Fruit fly (Drosophila melanogaster) ovary, adult (tissue): Measurements from ENCODE around the gene Uch.

Experiments used
- CG17801 ChIP-seq: fragments of 200-800 bp; optimal IDR thresholded peaks from 2 replicates; lab custom pipeline; 2019; ENCODE audit warnings: missing biosample characterization, mild to moderate bottlenecking, missing genetic modification characterization, moderate library complexity; ENCODE audit not compliant: partially characterized antibody

Uch gene

DNA sequence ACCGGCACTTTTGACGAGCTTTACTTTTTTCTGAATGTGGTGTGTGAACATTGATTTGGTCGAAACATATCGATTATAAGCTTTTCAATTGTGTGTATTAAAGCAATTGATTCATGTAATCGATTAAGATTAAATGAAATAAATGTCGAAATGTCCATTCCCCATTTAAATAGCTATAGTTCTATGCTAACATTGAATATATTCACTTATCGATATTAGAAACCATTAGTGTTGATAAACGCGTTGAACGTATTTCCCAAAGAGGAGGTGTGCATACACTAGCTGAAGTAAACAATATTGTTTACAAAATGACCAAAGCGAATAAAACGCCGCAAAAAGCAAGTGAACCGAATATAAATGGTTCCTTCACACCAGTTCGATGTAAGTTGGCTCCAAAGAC lies at the start of gene Uch, which contains the start of gene CG34174:
Gene Uch (minus strand): TSS at position 208 of the 400 bp plus-strand sequence.
Gene CG34174 (plus strand): TSS at position 263 of the 400 bp plus-strand sequence.
- peak; percentile 43 for TF ChIP-seq CG17801 (GFP tag; lab: Kevin White, UChicago)

DNA sequence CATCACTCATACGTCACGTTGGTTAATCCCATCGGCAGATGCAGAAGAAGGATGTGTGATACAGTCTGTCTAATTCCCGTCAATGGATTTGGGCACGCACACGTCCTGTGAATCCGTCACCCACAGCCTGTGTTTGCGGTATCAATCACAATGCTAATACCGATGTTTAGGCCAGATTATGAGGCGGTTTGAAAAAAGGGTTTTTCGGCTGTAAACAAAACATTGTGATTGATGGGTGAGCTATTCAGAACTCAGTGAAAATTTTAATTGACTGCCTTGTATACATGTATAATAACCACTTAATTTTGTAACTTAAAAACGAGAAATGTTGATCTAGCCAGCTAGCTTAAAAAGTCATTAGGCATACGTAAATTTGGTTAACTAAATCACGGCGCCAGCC lies 49.1 kb upstream of the Uch start, which contains the start of gene CG4270:
Gene CG4270 (plus strand): TSS at position 301 of the 400 bp plus-strand sequence.
- TF ChIP-seq CG17801 (GFP tag; lab: Kevin White, UChicago), result no peak

DNA sequence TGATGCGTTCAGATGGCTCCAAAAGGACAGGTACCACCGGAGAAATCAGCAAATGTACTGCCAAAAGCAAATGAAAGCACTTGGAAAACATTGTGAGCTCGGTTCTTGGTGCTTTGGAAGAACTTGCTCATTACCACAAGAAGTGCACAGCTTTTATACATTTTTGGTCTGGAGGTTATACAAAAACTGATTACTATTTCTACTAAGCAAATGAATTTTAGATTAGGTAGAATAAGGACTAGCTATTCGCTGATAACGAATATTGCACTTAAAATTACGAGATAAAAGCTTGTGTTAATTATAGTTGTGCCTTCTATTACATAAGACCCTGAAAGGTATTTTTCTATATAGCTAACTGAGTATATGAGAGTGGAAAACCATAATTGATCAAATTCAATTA lies 40.9 kb upstream of the Uch start, which contains the start of gene Send1:
Gene Send1 (minus strand): TSS at position 101 of the 400 bp plus-strand sequence.
- no peak for TF ChIP-seq CG17801 (GFP tag; lab: Kevin White, UChicago)

DNA sequence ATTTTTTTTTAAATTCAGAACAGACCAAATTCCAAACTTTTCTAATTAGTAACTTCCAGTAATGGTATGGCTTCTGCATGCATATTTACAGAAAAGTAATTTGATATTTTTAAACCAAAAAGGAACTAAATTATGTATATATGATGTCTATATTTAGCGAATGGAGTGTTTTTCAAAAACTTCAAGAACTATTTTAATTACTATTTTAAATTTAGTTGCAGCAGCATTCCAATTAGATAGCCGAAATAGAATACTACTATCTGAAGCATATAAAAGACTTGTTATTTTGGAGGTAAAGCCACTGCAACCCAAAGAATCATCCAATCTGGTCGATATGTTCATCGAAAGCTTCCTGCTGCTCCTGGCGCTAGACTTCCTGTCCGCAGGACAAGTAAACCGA lies 38.7 kb upstream of the Uch start, which contains the start of gene CG17234:
Gene CG17234 (plus strand): TSS at position 301 of the 400 bp plus-strand sequence.
- TF ChIP-seq CG17801 (GFP tag; lab: Kevin White, UChicago), result no peak

DNA sequence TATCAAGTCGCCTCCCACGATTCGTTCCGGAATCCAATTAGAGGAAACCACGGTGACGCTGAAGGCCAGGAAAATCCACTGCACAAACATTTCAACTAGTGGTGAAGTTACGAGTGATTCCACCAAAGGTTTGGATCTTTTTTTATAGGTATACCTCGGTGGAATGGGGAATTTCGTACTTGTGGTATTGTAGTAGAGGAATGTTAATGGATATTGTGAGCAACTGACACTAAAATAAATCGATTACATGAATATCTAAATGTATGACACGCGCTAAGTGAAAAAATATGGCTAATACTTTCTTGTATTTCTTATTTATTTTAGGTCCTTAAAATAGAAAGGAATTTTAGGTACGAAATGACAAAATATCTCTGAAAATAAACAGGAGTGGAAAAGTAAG lies 38.2 kb upstream of the Uch start, which contains the start of gene CG17239:
Gene CG17239 (minus strand): TSS at position 101 of the 400 bp plus-strand sequence.
- no peak for TF ChIP-seq CG17801 (GFP tag; lab: Kevin White, UChicago)

DNA sequence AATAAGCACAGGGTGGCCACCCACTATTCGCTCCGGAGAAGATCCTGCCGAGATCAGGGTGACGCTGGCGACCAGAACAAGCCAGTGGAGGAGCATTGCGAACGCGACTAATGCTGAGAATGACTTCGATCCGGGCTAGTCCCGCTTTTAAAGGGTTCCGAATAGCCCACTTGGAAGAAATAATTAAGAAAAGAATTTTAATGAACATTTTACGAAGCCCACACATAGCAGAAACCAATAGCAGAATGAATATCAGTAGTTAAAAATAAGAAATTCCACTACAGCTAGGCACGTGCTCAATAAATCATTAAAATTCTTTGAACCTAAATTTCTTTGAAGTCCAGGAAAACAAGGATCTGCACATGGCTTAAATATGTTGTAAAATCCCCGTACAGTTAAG lies 37.2 kb upstream of the Uch start, which contains the start of gene Ser12:
Gene Ser12 (minus strand): TSS at position 101 of the 400 bp plus-strand sequence.
- no peak for TF ChIP-seq CG17801 (GFP tag; lab: Kevin White, UChicago)

DNA sequence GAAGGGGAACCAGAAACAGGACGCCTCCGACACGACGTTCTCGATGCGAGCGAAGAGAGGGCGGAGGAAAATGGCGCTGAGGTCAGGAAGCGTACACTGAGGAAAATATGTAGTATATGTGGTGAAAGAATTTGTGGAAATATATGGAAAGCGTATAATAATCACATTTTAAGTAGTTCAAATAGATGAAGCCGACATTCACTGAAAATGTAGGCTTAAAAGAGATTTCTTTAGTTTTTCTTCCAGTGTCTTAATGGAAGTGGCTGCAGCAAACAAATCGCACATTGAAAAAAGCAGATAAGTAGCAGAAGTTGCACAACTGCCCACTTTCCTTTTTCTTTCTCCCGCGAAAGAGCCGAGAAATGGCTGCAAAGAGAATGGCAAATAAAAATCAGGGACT lies 35.6 kb upstream of the Uch start:
- TF ChIP-seq CG17801 (GFP tag; lab: Kevin White, UChicago), result no peak

DNA sequence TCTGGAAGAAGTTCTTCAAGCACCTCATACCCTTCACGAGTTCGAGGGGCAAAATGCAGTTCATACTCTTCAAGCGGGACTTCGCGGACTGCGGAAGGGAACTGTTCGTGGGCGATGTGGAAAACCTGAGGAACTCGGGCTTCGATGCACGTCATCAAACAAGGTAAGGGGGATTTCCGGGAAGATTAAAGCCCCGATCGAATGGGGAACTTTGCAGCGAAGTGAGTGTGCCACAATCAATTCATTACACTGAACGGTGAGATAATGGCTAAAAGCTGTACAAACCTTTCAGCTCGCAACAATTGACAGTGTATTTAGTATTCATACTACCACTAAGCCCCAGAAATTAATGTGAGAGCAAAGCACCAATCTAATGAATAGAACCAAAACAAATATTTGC lies 28.8 kb upstream of the Uch start:
- no peak for TF ChIP-seq CG17801 (GFP tag; lab: Kevin White, UChicago)

DNA sequence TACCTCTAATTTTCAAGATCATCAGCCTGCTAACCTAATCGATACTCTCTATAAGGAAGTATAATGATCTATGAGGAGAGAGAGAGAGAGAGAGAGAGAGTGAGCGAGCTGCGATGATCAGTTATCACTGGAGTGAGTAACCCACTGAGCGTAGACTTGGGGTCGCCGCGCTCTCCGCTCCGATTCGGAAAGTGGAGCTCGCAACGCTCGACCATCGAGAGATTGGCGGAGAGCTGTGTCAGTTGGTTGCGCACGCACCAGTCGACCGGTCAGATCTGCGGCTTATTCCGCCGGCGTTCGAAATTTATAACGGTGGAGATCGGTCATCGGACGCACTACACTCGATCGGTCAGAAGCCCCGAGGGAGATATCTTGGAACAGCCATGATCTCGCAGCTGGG lies 28.1 kb upstream of the Uch start, which contains the start of gene CG4267:
Gene CG4267 (plus strand): TSS at position 240 of the 400 bp plus-strand sequence.
- TF ChIP-seq CG17801 (GFP tag; lab: Kevin White, UChicago), result peak; percentile 15

DNA sequence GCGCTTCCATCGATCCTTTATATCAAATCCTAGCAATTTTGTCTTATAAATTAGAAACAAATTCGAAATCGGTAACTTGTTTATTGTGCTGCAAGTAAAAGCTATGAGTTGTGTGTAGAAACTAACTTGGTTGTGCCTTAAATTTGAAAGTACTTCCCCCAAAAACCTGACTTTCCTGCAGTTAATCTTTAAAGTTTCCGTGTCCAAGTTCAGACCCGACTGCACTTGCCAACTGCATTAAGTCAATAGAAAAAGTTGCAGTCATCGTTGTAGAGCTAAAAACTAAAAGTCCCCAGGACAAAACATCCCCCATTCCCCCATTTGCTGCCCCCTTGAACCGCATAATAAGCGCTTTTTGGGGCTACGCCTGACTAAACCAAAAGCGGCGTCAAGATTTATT lies 26.5 kb upstream of the Uch start, which contains the start of gene Tengl1:
Gene Tengl1 (minus strand): TSS at position 101 of the 400 bp plus-strand sequence.
- no peak for TF ChIP-seq CG17801 (GFP tag; lab: Kevin White, UChicago)

DNA sequence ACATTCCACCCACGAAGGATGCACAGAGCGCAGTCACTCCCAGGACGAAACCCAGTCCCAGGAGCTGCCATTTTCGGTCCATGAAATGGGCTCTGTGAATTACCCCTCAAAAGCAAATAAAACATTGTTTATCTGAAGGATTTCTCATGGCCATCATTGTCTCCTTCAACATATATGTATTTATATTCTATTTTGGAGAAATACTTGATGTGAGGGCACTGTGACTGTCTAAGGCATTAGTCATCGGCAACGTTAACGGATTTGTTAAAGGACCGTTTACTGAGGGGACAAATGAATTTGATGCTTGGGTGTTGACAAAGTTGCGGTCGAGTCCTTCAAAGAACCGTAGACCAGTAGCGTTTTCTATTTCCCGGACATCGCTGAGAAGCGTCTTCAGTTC lies 25.3 kb upstream of the Uch start, which contains the start of gene Tengl2:
Gene Tengl2 (minus strand): TSS at position 101 of the 400 bp plus-strand sequence.
- no peak for TF ChIP-seq CG17801 (GFP tag; lab: Kevin White, UChicago)

DNA sequence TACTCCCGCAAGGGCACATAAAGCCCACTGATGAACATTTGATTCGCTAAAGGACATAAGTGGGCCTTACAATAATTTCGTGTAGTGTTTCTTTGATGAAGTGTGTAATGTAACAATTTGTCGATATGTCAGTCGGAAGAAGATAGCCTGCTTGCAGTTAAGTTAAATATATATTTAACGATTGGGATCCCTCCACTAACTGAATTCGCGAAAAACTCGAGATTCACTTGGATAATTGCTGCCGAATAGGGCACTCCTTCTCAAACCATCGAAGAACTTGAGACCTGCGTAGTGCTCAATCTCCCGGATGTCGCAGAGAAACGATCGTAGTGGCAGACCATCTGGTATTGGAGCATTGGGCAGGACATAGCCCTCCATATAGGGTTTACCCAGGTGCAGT lies 24.1 kb upstream of the Uch start, which contains the start of gene Tengl3:
Gene Tengl3 (minus strand): TSS at position 101 of the 400 bp plus-strand sequence.
- TF ChIP-seq CG17801 (GFP tag; lab: Kevin White, UChicago), result no peak

DNA sequence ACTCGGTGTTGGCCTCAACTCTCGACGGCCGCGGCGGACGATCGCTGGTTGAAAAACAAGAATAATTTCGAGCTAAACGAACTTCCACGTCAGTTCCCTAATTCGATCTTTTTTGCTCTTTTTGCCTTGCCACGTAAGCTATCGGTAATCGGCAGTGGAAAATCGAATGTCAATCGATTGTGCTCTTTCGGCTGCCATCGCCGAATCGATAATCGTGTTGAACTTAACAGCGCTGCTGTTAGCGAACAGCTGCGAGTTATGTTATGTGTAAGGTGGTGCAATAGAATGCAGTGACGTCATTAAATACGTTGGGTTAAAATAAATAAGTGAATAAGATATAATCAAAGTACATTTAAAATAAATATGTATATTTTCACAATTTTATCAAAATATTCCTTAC lies 22.7 kb upstream of the Uch start, which contains the start of gene Sec24CD:
Gene Sec24CD (minus strand): TSS at position 123 of the 400 bp plus-strand sequence.
- TF ChIP-seq CG17801 (GFP tag; lab: Kevin White, UChicago), result peak; percentile 77

DNA sequence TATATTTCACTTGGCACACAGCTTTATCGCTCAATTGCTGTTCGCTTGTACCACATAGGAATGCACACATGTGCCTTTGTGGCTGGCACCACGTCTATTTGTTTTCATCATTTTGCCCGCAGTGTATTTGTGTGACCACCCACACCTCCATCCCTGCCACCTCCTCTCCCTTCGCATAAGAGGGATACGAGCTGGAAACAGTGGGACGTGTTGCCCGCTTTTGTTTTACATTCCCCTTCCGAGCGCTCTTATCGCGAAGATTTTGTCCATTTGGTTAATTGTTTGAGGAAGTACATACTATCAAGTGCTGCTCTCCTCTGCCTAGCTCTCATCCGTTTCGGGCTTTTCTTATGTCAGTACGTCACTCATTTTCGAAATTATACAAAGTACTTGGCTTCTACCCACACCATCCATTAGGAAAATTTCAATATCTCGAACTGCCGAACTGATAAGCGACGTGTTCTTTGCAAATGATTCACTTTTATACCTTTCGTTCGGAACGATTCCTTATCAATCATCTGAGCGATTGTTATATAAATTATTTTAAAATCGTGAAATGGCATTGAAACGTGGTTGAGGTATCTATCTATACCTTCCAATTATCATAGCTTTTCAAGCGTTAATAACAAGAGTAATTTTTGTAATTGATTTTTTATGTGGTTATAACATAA lies 14.3 kb upstream of the Uch start:
- no peak for TF ChIP-seq CG17801 (GFP tag; lab: Kevin White, UChicago)

DNA sequence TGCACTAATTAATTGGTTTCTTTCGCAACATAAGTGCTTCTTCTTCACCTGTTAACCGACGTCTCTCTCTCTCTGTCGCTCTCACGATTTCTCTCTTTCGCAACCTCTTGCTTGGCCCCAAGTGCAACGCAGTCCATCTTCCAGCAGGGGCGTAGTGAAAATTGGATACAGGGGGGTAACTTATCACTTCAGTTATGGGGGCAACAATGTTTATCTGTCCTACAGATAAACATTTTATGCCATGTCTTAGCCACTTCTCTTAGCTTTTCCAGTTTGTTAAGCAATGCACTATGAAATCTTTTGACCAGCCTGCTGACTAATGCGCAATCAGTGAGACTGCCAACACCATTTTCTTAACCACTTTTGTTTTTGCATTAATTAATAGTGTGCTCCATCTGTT lies 13.3 kb upstream of the Uch start:
- peak; percentile 35 for TF ChIP-seq CG17801 (GFP tag; lab: Kevin White, UChicago)
